Fruit fly (Drosophila melanogaster) whole organism, prepupa: Measurements from ENCODE around the gene CG14667.
A peak's percentile ranks its signal among the peaks of the same experiment; 100 is the strongest.

Source experiments
- CG3919 ChIP-seq: fragments of 200-800 bp; sonication (Bioruptor generic); optimal IDR thresholded peaks from 3 replicates; lab custom pipeline; 2016; ENCODE audit warnings: missing biosample characterization, missing genetic modification characterization
- Eip78C ChIP-seq: fragments of 200-800 bp; sonication (Bioruptor generic); peaks from one replicate; lab custom pipeline; 2016; ENCODE audit warnings: missing biosample characterization, missing genetic modification characterization
- dac ChIP-seq: fragments of 200-800 bp; sonication (Bioruptor generic); optimal IDR thresholded peaks from 2 replicates; lab custom pipeline; 2017; ENCODE audit warnings: missing biosample characterization, mild to moderate bottlenecking, missing genetic modification characterization
- spab ChIP-seq: fragments of 200-800 bp; sonication (Bioruptor generic); optimal IDR thresholded peaks from 2 replicates; lab custom pipeline; 2017; ENCODE audit warnings: missing biosample characterization, mild to moderate bottlenecking, missing genetic modification characterization, missing genetic modification reagents
- vri ChIP-seq: fragments of 200-800 bp; sonication (Bioruptor generic); optimal IDR thresholded peaks from 3 replicates; lab custom pipeline; 2016; ENCODE audit warnings: missing biosample characterization, mild to moderate bottlenecking, missing genetic modification characterization

- TF ChIP-seq Eip78C (peak; percentile 90), spab (peak; percentile 33), dac (peak; percentile 25), vri (GFP tag; lab: Kevin White, UChicago) (no peak), CG3919 (GFP tag; lab: Kevin White, UChicago) (peak; percentile 19)
Observed at dm6 chr3R:5330338-5330737, 44.5 kb upstream of the CG14667 start.
